Fruit fly (Drosophila melanogaster): ENCODE measurements around the gene xit.
A peak's percentile ranks its signal among the peaks of the same experiment; 100 is the strongest.

Gene xit

dm6 chrX:6852574-6852973 is 31.8 kb downstream of the xit start (continued):
- TF ChIP-seq maf-S (GFP tag; optimal IDR thresholded peaks at IDR 0.05) (peak; percentile 90), CG12071 (GFP tag; optimal IDR thresholded peaks at IDR 0.05) (peak; percentile 88), CG7271 (tag; optimal IDR thresholded peaks at IDR 0.05) (peak; percentile 42), CG8944 (GFP tag; optimal IDR thresholded peaks at IDR 0.05) (peak; percentile 90), Antp (GFP tag; optimal IDR thresholded peaks at IDR 0.05) (peak; percentile 94), CG11696 (GFP tag; IDR thresholded peaks at IDR 0.05) (peak; percentile 51; the same call in 1 of the 2 replicates), CG9797 (GFP tag; optimal IDR thresholded peaks at IDR 0.05) (peak; percentile 49), CG17359 (tag; optimal IDR thresholded peaks at IDR 0.05) (peak; percentile 91), CG7372 (GFP tag; IDR thresholded peaks at IDR 0.05) (peak; percentile 85), BEAF-32 (GFP tag; optimal IDR thresholded peaks at IDR 0.05) (peak; percentile 63), Chrac-16 (GFP tag; optimal IDR thresholded peaks at IDR 0.05) (peak; percentile 88), CG16779 (GFP tag; IDR thresholded peaks at IDR 0.05) (0 out of 2 replicates have a peak, but pooled peaks have one; percentile 8), shn (GFP tag; optimal IDR thresholded peaks at IDR 0.05) (peak; percentile 90), CG2202 (tag; optimal IDR thresholded peaks at IDR 0.05) (peak; percentile 71), corto (GFP tag; optimal IDR thresholded peaks at IDR 0.05) (no peak), zen (tag; optimal IDR thresholded peaks at IDR 0.05) (peak; percentile 84), CG1024 (GFP tag; IDR thresholded peaks at IDR 0.05) (peak; percentile 62), CG3407 (GFP tag; optimal IDR thresholded peaks at IDR 0.05) (peak; percentile 79), CG18764 (GFP tag; optimal IDR thresholded peaks at IDR 0.05) (peak; percentile 84), CG32767 (GFP tag; IDR thresholded peaks at IDR 0.05) (peak; percentile 86), CG9609 (GFP tag; optimal IDR thresholded peaks at IDR 0.05) (peak; percentile 93), tin (GFP tag; optimal IDR thresholded peaks at IDR 0.05) (peak; percentile 92), lbe (GFP tag; optimal IDR thresholded peaks at IDR 0.05) (peak; percentile 79), gcm2 (GFP tag; optimal IDR thresholded peaks at IDR 0.05) (peak; percentile 72), CG3995 (GFP tag; optimal IDR thresholded peaks at IDR 0.05) (peak; percentile 73), CTCF (GFP tag; optimal IDR thresholded peaks at IDR 0.05) (peak; percentile 73), gsb (GFP tag; IDR thresholded peaks at IDR 0.05) (peak; percentile 72), sqz (GFP tag; optimal IDR thresholded peaks at IDR 0.05) (peak; percentile 79), slbo (GFP tag; IDR thresholded peaks at IDR 0.05) (peak; percentile 91), fru (optimal IDR thresholded peaks at IDR 0.05) (no peak), CG3163 (GFP tag; optimal IDR thresholded peaks at IDR 0.05) (peak; percentile 78), CG3281 (GFP tag; optimal IDR thresholded peaks at IDR 0.05) (peak; percentile 91), trem (tag; optimal IDR thresholded peaks at IDR 0.05) (peak; percentile 90), CG4328 (GFP tag; optimal IDR thresholded peaks at IDR 0.05) (peak; percentile 89), C15 (GFP tag; IDR thresholded peaks at IDR 0.05) (0 out of 3 replicates have a peak, but pooled peaks have one; percentile 60), sim (GFP tag; IDR thresholded peaks at IDR 0.05) (peak; percentile 71), hkb (optimal IDR thresholded peaks at IDR 0.05) (no peak), hkb (GFP tag; IDR thresholded peaks at IDR 0.05) (peak; percentile 77), CG1529 (GFP tag; optimal IDR thresholded peaks at IDR 0.05) (peak; percentile 79), Max (GFP tag; optimal IDR thresholded peaks at IDR 0.05) (peak; percentile 90), Six4 (GFP tag; optimal IDR thresholded peaks at IDR 0.05) (peak; percentile 86), p53 (GFP tag; optimal IDR thresholded peaks at IDR 0.05) (peak; percentile 85), lmd (GFP tag; IDR thresholded peaks at IDR 0.05) (peak; percentile 92), inv (GFP tag; IDR thresholded peaks at IDR 0.05; ENCODE audit: partially characterized antibody) (no peak), sens-2 (GFP tag; IDR thresholded peaks at IDR 0.05) (peak; percentile 69), disco-r (GFP tag; optimal IDR thresholded peaks at IDR 0.05) (peak; percentile 73), pros (GFP tag; optimal IDR thresholded peaks at IDR 0.05) (no peak), al (GFP tag; IDR thresholded peaks at IDR 0.05) (peak; percentile 58; the same call in 1 of the 2 replicates), lab (GFP tag; optimal IDR thresholded peaks at IDR 0.05) (peak; percentile 94), bsh (GFP tag; optimal IDR thresholded peaks at IDR 0.05) (peak; percentile 65 to 91), gro (GFP tag; optimal IDR thresholded peaks at IDR 0.05) (peak; percentile 96), caup (GFP tag; optimal IDR thresholded peaks at IDR 0.05; ENCODE audit: severe bottlenecking) (peak; percentile 90)
